Fruit fly (Drosophila melanogaster) whole organism: Measurements from ENCODE around the gene Ctl2.

ENCODE experiments used
- CG8478 ChIP-seq: fragments of >200 bp; optimal IDR thresholded peaks from 2 replicates; lab custom pipeline; 2018; ENCODE audit warnings: inconsistent platforms
- pan ChIP-seq: fragments of >200 bp; optimal IDR thresholded peaks from 2 replicates; lab custom pipeline; 2017
- psq ChIP-seq: fragments of >200 bp; optimal IDR thresholded peaks from 2 replicates; lab custom pipeline; 2017

- TF ChIP-seq psq (no peak), CG8478 (lab: Kevin White, UChicago) (no peak), pan (lab: Kevin White, UChicago) (no peak)
These were observed 7.9 kb downstream of the Ctl2 start, which contains the start of the genes dgt6 and Vha100-1 for dm6 chr3R:29130902-29131621.
